Worm (Caenorhabditis elegans) whole organism, mixed stage, embryonic: Measurements from ENCODE around the gene F53B7.7.

Experiments
- M03D4.4 ChIP-seq: sonication (generic microtip); optimal IDR thresholded peaks from 2 replicates; lab custom pipeline; 2017; ENCODE audit warnings: mild to moderate bottlenecking, missing genetic modification characterization, missing compliant biosample characterization
- bed-3 ChIP-seq: fragments of 200-800 bp; sonication (Bioruptor generic); optimal IDR thresholded peaks from 3 replicates; lab custom pipeline; 2018; ENCODE audit warnings: mild to moderate bottlenecking, missing genetic modification characterization, moderate library complexity, missing compliant biosample characterization
- ceh-39 ChIP-seq: fragments of 150-350 bp; optimal IDR thresholded peaks from 2 replicates; lab custom pipeline; 2014; ENCODE audit warnings: missing biosample characterization, missing genetic modification characterization
- ceh-43 ChIP-seq: fragments of 200-800 bp; sonication (Bioruptor generic); optimal IDR thresholded peaks from 2 replicates; lab custom pipeline; 2018; ENCODE audit warnings: mild to moderate bottlenecking, missing genetic modification characterization, moderate library complexity, missing compliant biosample characterization
- ceh-83 ChIP-seq: fragments of 200-800 bp; sonication (Bioruptor generic); optimal IDR thresholded peaks from 2 replicates; lab custom pipeline; 2018; ENCODE audit warnings: mild to moderate bottlenecking, missing genetic modification characterization, missing compliant biosample characterization
- ces-1 ChIP-seq: fragments of 150-350 bp; optimal IDR thresholded peaks from 2 replicates; lab custom pipeline; 2014; ENCODE audit warnings: missing biosample characterization, missing genetic modification reagents, missing genetic modification characterization
- cnd-1 ChIP-seq: fragments of 200-800 bp; sonication (Bioruptor generic); optimal IDR thresholded peaks from 2 replicates; lab custom pipeline; 2018; ENCODE audit warnings: mild to moderate bottlenecking, missing genetic modification characterization, missing compliant biosample characterization
- drap-1 ChIP-seq: fragments of 200-800 bp; sonication (Bioruptor generic); optimal IDR thresholded peaks from 3 replicates; lab custom pipeline; 2018; ENCODE audit warnings: mild to moderate bottlenecking, missing genetic modification characterization, missing compliant biosample characterization
- elt-1 ChIP-seq: sonication (generic microtip); optimal IDR thresholded peaks from 2 replicates; lab custom pipeline; 2017; ENCODE audit warnings: missing genetic modification characterization, mild to moderate bottlenecking, missing compliant biosample characterization, antibody characterized with exemption, moderate library complexity, borderline replicate concordance; ENCODE audit not compliant: insufficient read depth
- elt-3 ChIP-seq: fragments of 150-350 bp; optimal IDR thresholded peaks from 2 replicates; lab custom pipeline; 2014; ENCODE audit warnings: missing biosample characterization, missing genetic modification characterization
- flh-1 ChIP-seq: fragments of 200-800 bp; sonication (Bioruptor generic); optimal IDR thresholded peaks from 2 replicates; lab custom pipeline; 2018; ENCODE audit warnings: mild to moderate bottlenecking, missing genetic modification characterization, moderate library complexity, missing compliant biosample characterization
- ham-2 ChIP-seq: fragments of 200-800 bp; sonication (Bioruptor generic); optimal IDR thresholded peaks from 2 replicates; lab custom pipeline; 2018; ENCODE audit warnings: mild to moderate bottlenecking, missing genetic modification characterization, missing compliant biosample characterization
- hlh-1 ChIP-seq: fragments of 150-350 bp; optimal IDR thresholded peaks from 2 replicates; lab custom pipeline; 2014; ENCODE audit warnings: missing biosample characterization, missing genetic modification reagents, missing genetic modification characterization
- lin-13 ChIP-seq: fragments of 150-350 bp; optimal IDR thresholded peaks from 2 replicates; lab custom pipeline; 2014; ENCODE audit warnings: missing biosample characterization, missing genetic modification characterization
- lin-32 ChIP-seq: fragments of 200-800 bp; sonication (Bioruptor generic); optimal IDR thresholded peaks from 2 replicates; lab custom pipeline; 2018; ENCODE audit warnings: mild to moderate bottlenecking, missing genetic modification characterization, missing compliant biosample characterization
- lsy-2 ChIP-seq: fragments of 150-350 bp; optimal IDR thresholded peaks from 2 replicates; lab custom pipeline; 2014; ENCODE audit warnings: missing biosample characterization, missing genetic modification characterization
- mab-5 ChIP-seq: fragments of 150-350 bp; optimal IDR thresholded peaks from 2 replicates; lab custom pipeline; 2014; ENCODE audit warnings: missing biosample characterization, missing genetic modification characterization
- mep-1 ChIP-seq: fragments of 150-350 bp; optimal IDR thresholded peaks from 2 replicates; lab custom pipeline; 2017; ENCODE audit warnings: missing biosample characterization, missing genetic modification reagents, missing genetic modification characterization, inconsistent platforms
- mls-2 ChIP-seq: sonication (generic microtip); optimal IDR thresholded peaks from 2 replicates; lab custom pipeline; 2016; ENCODE audit warnings: mild to moderate bottlenecking, missing genetic modification characterization, moderate library complexity, missing compliant biosample characterization
- nhr-12 ChIP-seq: fragments of 150-350 bp; optimal IDR thresholded peaks from 2 replicates; lab custom pipeline; 2014; ENCODE audit warnings: missing biosample characterization, missing genetic modification characterization
- nhr-2 ChIP-seq: fragments of 150-350 bp; optimal IDR thresholded peaks from 2 replicates; lab custom pipeline; 2014; ENCODE audit warnings: missing biosample characterization, missing genetic modification characterization
- nhr-237 ChIP-seq: fragments of 150-350 bp; optimal IDR thresholded peaks from 2 replicates; lab custom pipeline; 2014; ENCODE audit warnings: missing biosample characterization, missing genetic modification characterization
- nhr-28 ChIP-seq: fragments of 150-350 bp; optimal IDR thresholded peaks from 2 replicates; lab custom pipeline; 2014; ENCODE audit warnings: missing biosample characterization, missing genetic modification characterization
- pha-4 ChIP-seq: fragments of 150-350 bp; optimal IDR thresholded peaks from 2 replicates; lab custom pipeline; 2018; ENCODE audit warnings: missing biosample characterization, missing genetic modification reagents, missing genetic modification characterization
- sem-2 ChIP-seq: fragments of 200-800 bp; sonication (Bioruptor generic); optimal IDR thresholded peaks from 2 replicates; lab custom pipeline; 2018; ENCODE audit warnings: mild to moderate bottlenecking, missing genetic modification characterization, missing compliant biosample characterization
- snpc-4 ChIP-seq: fragments of 150-350 bp; optimal IDR thresholded peaks from 2 replicates; lab custom pipeline; 2014; ENCODE audit warnings: missing biosample characterization, missing genetic modification characterization
- sptf-1 ChIP-seq: sonication (generic microtip); optimal IDR thresholded peaks from 2 replicates; lab custom pipeline; 2017; ENCODE audit warnings: mild to moderate bottlenecking, missing genetic modification characterization, moderate library complexity, missing compliant biosample characterization
- tbx-8 ChIP-seq: fragments of 200-800 bp; sonication (Bioruptor generic); optimal IDR thresholded peaks from 2 replicates; lab custom pipeline; 2018; ENCODE audit warnings: mild to moderate bottlenecking, missing genetic modification characterization, moderate library complexity, missing compliant biosample characterization
- unc-120 ChIP-seq: sonication (generic microtip); optimal IDR thresholded peaks from 2 replicates; lab custom pipeline; 2017; ENCODE audit warnings: missing genetic modification characterization, missing compliant biosample characterization; ENCODE audit not compliant: poor library complexity, severe bottlenecking
- unc-39 ChIP-seq: fragments of 150-350 bp; optimal IDR thresholded peaks from 2 replicates; lab custom pipeline; 2014; ENCODE audit warnings: missing biosample characterization, missing genetic modification characterization
- unc-62 ChIP-seq: fragments of 150-350 bp; optimal IDR thresholded peaks from 2 replicates; lab custom pipeline; 2014; ENCODE audit warnings: missing biosample characterization, missing genetic modification reagents, missing genetic modification characterization
- zip-8 ChIP-seq: fragments of 150-350 bp; optimal IDR thresholded peaks from 2 replicates; lab custom pipeline; 2014; ENCODE audit warnings: missing biosample characterization, missing genetic modification characterization
- ztf-11 ChIP-seq: fragments of 150-350 bp; optimal IDR thresholded peaks from 2 replicates; lab custom pipeline; 2014; ENCODE audit warnings: missing biosample characterization, missing genetic modification characterization

Gene F53B7.7

ce11 chrV:11004094-11004493, 5.2 kb downstream of the F53B7.7 start:
- TF ChIP-seq zip-8 (tag; lab: Kevin White, UChicago) (no peak), unc-62 (GFP tag; lab: Kevin White, UChicago) (no peak), elt-3 (tag; lab: Kevin White, UChicago) (no peak), sem-2 (GFP tag; lab: Kevin White, UChicago) (no peak), nhr-2 (tag; lab: Kevin White, UChicago) (no peak), mep-1 (no peak), unc-39 (tag; lab: Kevin White, UChicago) (no peak), lsy-2 (tag; lab: Kevin White, UChicago) (no peak), ztf-11 (tag; lab: Kevin White, UChicago) (no peak), ceh-39 (tag; lab: Kevin White, UChicago) (no peak), mab-5 (no peak), elt-1 (tag; lab: Kevin White, UChicago) (no peak), mls-2 (tag; lab: Kevin White, UChicago) (no peak), snpc-4 (tag; lab: Kevin White, UChicago) (no peak), hlh-1 (tag; lab: Kevin White, UChicago) (no peak), ces-1 (GFP tag; lab: Kevin White, UChicago) (no peak), ceh-43 (GFP tag; lab: Kevin White, UChicago) (no peak), lin-13 (tag; lab: Kevin White, UChicago) (no peak), ceh-83 (no peak)

- TF ChIP-seq ham-2 (GFP tag; lab: Kevin White, UChicago) (no peak), lin-13 (tag; lab: Kevin White, UChicago) (no peak), bed-3 (GFP tag; lab: Kevin White, UChicago) (no peak), unc-120 (tag; lab: Kevin White, UChicago) (no peak), unc-62 (GFP tag; lab: Kevin White, UChicago) (no peak), ztf-11 (tag; lab: Kevin White, UChicago) (no peak), lsy-2 (tag; lab: Kevin White, UChicago) (no peak), ceh-83 (no peak), elt-3 (tag; lab: Kevin White, UChicago) (no peak), nhr-2 (tag; lab: Kevin White, UChicago) (no peak), tbx-8 (GFP tag; lab: Kevin White, UChicago) (no peak)
- TF ChIP-seq, all 35 proteins: peak for 0
These were observed 8.8 kb downstream of the F53B7.7 start for ce11 chrV:11007651-11008050.

ce11 chrV:11009124-11009524, 10.2 kb downstream of the F53B7.7 start:
- TF ChIP-seq unc-62 (GFP tag; lab: Kevin White, UChicago) (no peak), nhr-2 (tag; lab: Kevin White, UChicago) (no peak), ces-1 (GFP tag; lab: Kevin White, UChicago) (no peak)

- TF ChIP-seq cnd-1 (tag; lab: Kevin White, UChicago): no peak
- TF ChIP-seq nhr-12 (tag; lab: Kevin White, UChicago): no peak
- no peak for TF ChIP-seq nhr-28 (tag; lab: Kevin White, UChicago)
- TF ChIP-seq pha-4 (tag; lab: Kevin White, UChicago): no peak
- no peak for TF ChIP-seq mls-2 (tag; lab: Kevin White, UChicago)
- no peak for TF ChIP-seq hlh-1 (tag; lab: Kevin White, UChicago)
- no peak for TF ChIP-seq ces-1 (GFP tag; lab: Kevin White, UChicago)
- no peak for TF ChIP-seq unc-62 (GFP tag; lab: Kevin White, UChicago)
- TF ChIP-seq lin-13 (tag; lab: Kevin White, UChicago): no peak
- no peak for TF ChIP-seq tbx-8 (GFP tag; lab: Kevin White, UChicago)
- no peak for TF ChIP-seq ztf-11 (tag; lab: Kevin White, UChicago)
- no peak for TF ChIP-seq flh-1 (GFP tag; lab: Kevin White, UChicago)
These were observed 11.9 kb downstream of the F53B7.7 start for ce11 chrV:11010768-11011167.

- no peak for TF ChIP-seq mls-2 (tag; lab: Kevin White, UChicago)
- no peak for TF ChIP-seq zip-8 (tag; lab: Kevin White, UChicago)
- TF ChIP-seq unc-39 (tag; lab: Kevin White, UChicago): no peak
- no peak for TF ChIP-seq ztf-11 (tag; lab: Kevin White, UChicago)
- TF ChIP-seq sptf-1 (tag; lab: Kevin White, UChicago): no peak
- no peak for TF ChIP-seq cnd-1 (tag; lab: Kevin White, UChicago)
- TF ChIP-seq lin-32: no peak
- TF ChIP-seq elt-3 (tag; lab: Kevin White, UChicago): no peak
- TF ChIP-seq bed-3 (GFP tag; lab: Kevin White, UChicago): no peak
- no peak for TF ChIP-seq drap-1 (GFP tag; lab: Kevin White, UChicago)
- TF ChIP-seq nhr-28 (tag; lab: Kevin White, UChicago): no peak
- TF ChIP-seq elt-1 (tag; lab: Kevin White, UChicago): no peak
- no peak for TF ChIP-seq hlh-1 (tag; lab: Kevin White, UChicago)
- no peak for TF ChIP-seq mab-5
- TF ChIP-seq pha-4 (tag; lab: Kevin White, UChicago): no peak
- no peak for TF ChIP-seq ceh-39 (tag; lab: Kevin White, UChicago)
- TF ChIP-seq unc-62 (GFP tag; lab: Kevin White, UChicago): no peak
- no peak for TF ChIP-seq M03D4.4 (tag; lab: Kevin White, UChicago)
- TF ChIP-seq nhr-237: no peak
- TF ChIP-seq, all 35 proteins: peak for 0
These were observed 12.9 kb downstream of the F53B7.7 start for ce11 chrV:11011807-11012206.
